Worm (Caenorhabditis elegans) whole organism, L4 larva: ENCODE data around the gene C33D9.10.
A peak's percentile ranks its signal among the peaks of the same experiment; 100 is the strongest.

Source experiments
- F10B5.3 ChIP-seq: sonication (generic microtip); optimal IDR thresholded peaks from 2 replicates; lab custom pipeline; 2016; ENCODE audit warnings: mild to moderate bottlenecking, missing genetic modification characterization, missing compliant biosample characterization
- T26A8.4 ChIP-seq: fragments of 200-800 bp; sonication (Bioruptor generic); IDR thresholded peaks from 2 replicates; pipeline ENCODE4 v1.3.6; 2022; ENCODE audit warnings: missing genetic modification characterization, missing compliant biosample characterization
- Y5F2A.4 ChIP-seq: fragments of 200-800 bp; sonication (Bioruptor generic); optimal IDR thresholded peaks from 2 replicates; lab custom pipeline; 2018; ENCODE audit warnings: mild to moderate bottlenecking, missing genetic modification characterization, missing compliant biosample characterization
- Y75B8A.6 ChIP-seq: fragments of 200-800 bp; sonication (Bioruptor generic); IDR thresholded peaks from 2 replicates; pipeline ENCODE4 v1.3.6; 2022; ENCODE audit warnings: missing genetic modification reagents, missing genetic modification characterization, missing compliant biosample characterization
- aha-1 ChIP-seq: fragments of 150-350 bp; peaks from one replicate; lab custom pipeline; 2014; ENCODE audit warnings: missing biosample characterization, missing genetic modification characterization
- ama-1 ChIP-seq: fragments of 150-350 bp; optimal IDR thresholded peaks from 2 replicates; lab custom pipeline; 2014; ENCODE audit warnings: inconsistent platforms, mixed read lengths
- arid-1 ChIP-seq: fragments of 200-800 bp; sonication (Bioruptor generic); conservative IDR thresholded peaks from 2 replicates; pipeline ENCODE4 v1.3.6; 2022; ENCODE audit warnings: missing genetic modification reagents, missing genetic modification characterization, missing compliant biosample characterization
- ceh-32 ChIP-seq: sonication (generic microtip); optimal IDR thresholded peaks from 2 replicates; lab custom pipeline; 2016; ENCODE audit warnings: mild to moderate bottlenecking, missing genetic modification characterization, missing compliant biosample characterization; ENCODE audit not compliant: poor library complexity
- ceh-62 ChIP-seq: sonication (generic microtip); optimal IDR thresholded peaks from 2 replicates; lab custom pipeline; 2017; ENCODE audit warnings: missing biosample characterization, missing genetic modification characterization
- daf-12 ChIP-seq: fragments of 150-350 bp; optimal IDR thresholded peaks from 2 replicates; lab custom pipeline; 2014; ENCODE audit warnings: missing biosample characterization, missing genetic modification reagents, missing genetic modification characterization
- daf-16 ChIP-seq, 3 experiments: sonication (generic microtip); optimal IDR thresholded peaks; 2 replicates each; lab custom pipeline; 2016 to 2017; ENCODE audit warnings: missing genetic modification characterization in 3 of 3, missing genetic modification reagents in 3 of 3, mild to moderate bottlenecking in 2 of 3, missing compliant biosample characterization in 2 of 3, missing biosample characterization in 1 of 3, moderate library complexity in 1 of 3
- daf-19 ChIP-seq: fragments of 200-800 bp; sonication (Bioruptor generic); conservative IDR thresholded peaks from 2 replicates; pipeline ENCODE4 v1.3.6; 2022; ENCODE audit warnings: missing genetic modification characterization, missing compliant biosample characterization
- dmd-6 ChIP-seq: fragments of 200-800 bp; sonication (Bioruptor generic); IDR thresholded peaks from 2 replicates; pipeline ENCODE4 v1.3.6; 2022; ENCODE audit warnings: missing genetic modification reagents, missing genetic modification characterization, missing compliant biosample characterization
- dmd-9 ChIP-seq: fragments of 200-800 bp; sonication (Bioruptor generic); IDR thresholded peaks from 2 replicates; pipeline ENCODE4 v1.3.6; 2022; ENCODE audit warnings: missing genetic modification reagents, missing genetic modification characterization, missing compliant biosample characterization
- dpl-1 ChIP-seq: fragments of 150-350 bp; optimal IDR thresholded peaks from 2 replicates; lab custom pipeline; 2014; ENCODE audit warnings: missing biosample characterization, missing genetic modification reagents, missing genetic modification characterization
- dve-1 ChIP-seq: sonication (generic microtip); optimal IDR thresholded peaks from 2 replicates; lab custom pipeline; 2017; ENCODE audit warnings: antibody characterized with exemption, mild to moderate bottlenecking, missing genetic modification characterization, missing compliant biosample characterization; ENCODE audit not compliant: insufficient read depth
- fkh-10 ChIP-seq: fragments of 150-350 bp; optimal IDR thresholded peaks from 2 replicates; lab custom pipeline; 2014; ENCODE audit warnings: missing biosample characterization, missing genetic modification reagents, missing genetic modification characterization
- fos-1 ChIP-seq: fragments of 150-350 bp; optimal IDR thresholded peaks from 2 replicates; lab custom pipeline; 2014; ENCODE audit warnings: missing biosample characterization, missing genetic modification characterization
- hlh-11 ChIP-seq: fragments of 200-800 bp; sonication (Bioruptor generic); optimal IDR thresholded peaks from 2 replicates; lab custom pipeline; 2018; ENCODE audit warnings: mild to moderate bottlenecking, missing genetic modification characterization, missing compliant biosample characterization
- jun-1 ChIP-seq: fragments of 150-350 bp; optimal IDR thresholded peaks from 2 replicates; lab custom pipeline; 2014; ENCODE audit warnings: missing biosample characterization, missing genetic modification reagents, missing genetic modification characterization
- lsy-2 ChIP-seq, 2 experiments: fragments of 150-350 bp in 1 of 2; sonication (generic microtip) in 1 of 2; optimal IDR thresholded peaks; 2 replicates each; lab custom pipeline; 2014 to 2017; ENCODE audit warnings: missing biosample characterization in 2 of 2, missing genetic modification characterization in 2 of 2
- madf-9 ChIP-seq: fragments of 200-800 bp; sonication (Bioruptor generic); conservative IDR thresholded peaks from 2 replicates; pipeline ENCODE4 v1.3.6; 2022; ENCODE audit warnings: missing genetic modification reagents, missing genetic modification characterization, missing compliant biosample characterization
- mdl-1 ChIP-seq, 2 experiments: fragments of 150-350 bp in 1 of 2; sonication (generic microtip) in 1 of 2; optimal IDR thresholded peaks; 2 replicates each; lab custom pipeline; 2014 to 2017; ENCODE audit warnings: missing biosample characterization in 2 of 2, missing genetic modification characterization in 2 of 2
- mep-1 ChIP-seq: fragments of 150-350 bp; sonication (generic microtip); optimal IDR thresholded peaks from 3 replicates; lab custom pipeline; 2014; ENCODE audit warnings: missing biosample characterization, missing genetic modification characterization
- mes-2 ChIP-seq: sonication (generic microtip); optimal IDR thresholded peaks from 2 replicates; lab custom pipeline; 2016; ENCODE audit warnings: missing genotype, mild to moderate bottlenecking, missing genetic modification characterization, missing compliant biosample characterization; ENCODE audit not compliant: poor library complexity, severe bottlenecking
- mxl-3 ChIP-seq: fragments of 200-800 bp; sonication (Bioruptor generic); optimal IDR thresholded peaks from 2 replicates; lab custom pipeline; 2018; ENCODE audit warnings: mild to moderate bottlenecking, missing genetic modification characterization, missing compliant biosample characterization
- nhr-111 ChIP-seq: fragments of 200-800 bp; sonication (Bioruptor generic); optimal IDR thresholded peaks from 2 replicates; lab custom pipeline; 2018; ENCODE audit warnings: mild to moderate bottlenecking, missing genetic modification characterization, missing compliant biosample characterization
- nhr-237 ChIP-seq: sonication (generic microtip); optimal IDR thresholded peaks from 2 replicates; lab custom pipeline; 2017; ENCODE audit warnings: missing biosample characterization, missing genetic modification characterization
- nhr-25 ChIP-seq: sonication (generic microtip); optimal IDR thresholded peaks from 2 replicates; lab custom pipeline; 2017; ENCODE audit warnings: missing genetic modification characterization, mild to moderate bottlenecking, missing compliant biosample characterization, antibody characterized with exemption, moderate library complexity, borderline replicate concordance; ENCODE audit not compliant: insufficient read depth
- nhr-28 ChIP-seq: fragments of 150-350 bp; optimal IDR thresholded peaks from 2 replicates; lab custom pipeline; 2014; ENCODE audit warnings: missing biosample characterization, missing genetic modification characterization
- nhr-48 ChIP-seq: sonication (generic microtip); optimal IDR thresholded peaks from 2 replicates; lab custom pipeline; 2016; ENCODE audit warnings: mild to moderate bottlenecking, missing genetic modification characterization, missing compliant biosample characterization
- pha-4 ChIP-seq, 2 experiments: fragments of 150-350 bp in 1 of 2; fragments of 200-800 bp in 1 of 2; sonication (Bioruptor generic) in 1 of 2; IDR thresholded peaks in 1 of 2; optimal IDR thresholded peaks in 1 of 2; 2 replicates each; pipeline versions ENCODE4 v1.3.6 to Lab custom; 2014 to 2022; ENCODE audit warnings: missing genetic modification characterization in 2 of 2, missing genetic modification reagents in 2 of 2, missing biosample characterization in 1 of 2, missing compliant biosample characterization in 1 of 2
- saeg-2 ChIP-seq: fragments of 200-800 bp; sonication (Bioruptor generic); IDR thresholded peaks from 2 replicates; pipeline ENCODE4 v1.3.6; 2022; ENCODE audit warnings: missing genetic modification reagents, missing genetic modification characterization, missing compliant biosample characterization
- skn-1 ChIP-seq: fragments of 150-350 bp; optimal IDR thresholded peaks from 2 replicates; lab custom pipeline; 2014; ENCODE audit warnings: missing biosample characterization, missing genetic modification characterization
- snpc-4 ChIP-seq: fragments of 150-350 bp; optimal IDR thresholded peaks from 2 replicates; lab custom pipeline; 2014; ENCODE audit warnings: missing biosample characterization, missing genetic modification characterization
- unc-62 ChIP-seq, 3 experiments: fragments of 150-350 bp in 1 of 3; sonication (generic microtip); optimal IDR thresholded peaks in 2 of 3; peaks in 1 of 3; 1 replicate in 1 of 3; 2 replicates in 2 of 3; lab custom pipeline; 2014 to 2017; ENCODE audit warnings: missing biosample characterization in 3 of 3, missing genetic modification characterization in 3 of 3, missing genetic modification reagents in 3 of 3, missing genotype in 1 of 3
- ztf-7 ChIP-seq: fragments of 150-350 bp; optimal IDR thresholded peaks from 2 replicates; lab custom pipeline; 2014; ENCODE audit warnings: missing biosample characterization, missing genetic modification characterization

C33D9.10 gene

ce11 chrIV:8826606-8827000, 38.7 kb upstream of the C33D9.10 start (continued):
- no peak for TF ChIP-seq fkh-10

ce11 chrIV:8825997-8826605, 38.2 kb upstream of the C33D9.10 start:
- no peak for TF ChIP-seq dve-1
- no peak for TF ChIP-seq lsy-2 (tag; optimal IDR thresholded peaks at IDR 0.05; lab: Kevin White, UChicago)
- no peak for TF ChIP-seq Y5F2A.4 (GFP tag; lab: Kevin White, UChicago)
- no peak for TF ChIP-seq arid-1
- no peak for TF ChIP-seq F10B5.3
- peak; percentile 14 for TF ChIP-seq jun-1 (tag; lab: Kevin White, UChicago)
- peak; percentile 4 for TF ChIP-seq nhr-237 (tag; lab: Kevin White, UChicago)
- TF ChIP-seq nhr-25 (tag; lab: Kevin White, UChicago), result peak; percentile 27
- no peak for TF ChIP-seq nhr-28
- peak; percentile 86 for TF ChIP-seq T26A8.4 (GFP tag; lab: Robert Waterston, UW)
- peak; percentile 50 for TF ChIP-seq mes-2
- TF ChIP-seq nhr-48 (tag; lab: Kevin White, UChicago), result no peak
- TF ChIP-seq ama-1, result peak; percentile 52
- TF ChIP-seq ztf-7, result no peak
- no peak for TF ChIP-seq pha-4 (GFP tag; IDR thresholded peaks at IDR 0.05; lab: Robert Waterston, UW)
- TF ChIP-seq pha-4 (tag; optimal IDR thresholded peaks at IDR 0.05; lab: Kevin White, UChicago), result no peak
- TF ChIP-seq snpc-4 (tag; lab: Kevin White, UChicago), result no peak
- TF ChIP-seq ceh-32 (tag; lab: Kevin White, UChicago), result no peak
- no peak for TF ChIP-seq fos-1 (tag; lab: Kevin White, UChicago)
- peak; percentile 46 for TF ChIP-seq mep-1 (tag; lab: Kevin White, UChicago)
- no peak for TF ChIP-seq dmd-9 (GFP tag; lab: Robert Waterston, UW)
- no peak for TF ChIP-seq madf-9 (GFP tag; lab: Robert Waterston, UW)
- no peak for TF ChIP-seq daf-19 (GFP tag; lab: Robert Waterston, UW)
- no peak for TF ChIP-seq Y75B8A.6 (GFP tag; lab: Robert Waterston, UW)
- no peak for TF ChIP-seq dpl-1 (GFP tag; lab: Kevin White, UChicago)
- no peak for TF ChIP-seq mxl-3 (GFP tag; lab: Kevin White, UChicago)
- no peak for TF ChIP-seq daf-16 (GFP tag; optimal IDR thresholded peaks at IDR 0.05; lab: Kevin White, UChicago)
- TF ChIP-seq daf-16 (tag; optimal IDR thresholded peaks at IDR 0.05; lab: Kevin White, UChicago), result no peak
- TF ChIP-seq daf-12 (tag; lab: Kevin White, UChicago), result no peak
- peak; percentile 97 for TF ChIP-seq aha-1
- no peak for TF ChIP-seq skn-1
- no peak for TF ChIP-seq dmd-6
- TF ChIP-seq saeg-2 (GFP tag; lab: Robert Waterston, UW), result no peak
- TF ChIP-seq nhr-111 (GFP tag; lab: Kevin White, UChicago), result no peak
- TF ChIP-seq, all 104 proteins: peak for 8

ce11 chrIV:8824145-8824833, 36.3 kb upstream of the C33D9.10 start, which contains the start of the genes col-117 and col-3:
TSS of gene col-117 (minus strand) at chrIV:8824195.
TSS of gene col-3 (plus strand) at chrIV:8824783.
- TF ChIP-seq saeg-2 (GFP tag; lab: Robert Waterston, UW), result no peak
- TF ChIP-seq mdl-1 (tag; optimal IDR thresholded peaks at IDR 0.05; lab: Kevin White, UChicago), result peak in 1 of 2 experiments; percentile 30
- TF ChIP-seq nhr-28, result peak; percentile 36
- TF ChIP-seq unc-62 (GFP tag; optimal IDR thresholded peaks at IDR 0.05 in 1 of 2; lab: Kevin White, UChicago), result peak in 1 of 2 experiments; percentile 2
- no peak for TF ChIP-seq unc-62 (tag; optimal IDR thresholded peaks at IDR 0.05; lab: Kevin White, UChicago)
- peak in 1 of 2 experiments; percentile 10 for TF ChIP-seq lsy-2 (tag; optimal IDR thresholded peaks at IDR 0.05; lab: Kevin White, UChicago)
- TF ChIP-seq mxl-3 (GFP tag; lab: Kevin White, UChicago), result peak; percentile 51
- TF ChIP-seq ceh-62 (tag; lab: Kevin White, UChicago), result no peak
- TF ChIP-seq hlh-11 (tag; lab: Kevin White, UChicago), result peak; percentile 17
